Worm (Caenorhabditis elegans) whole organism, young adult: ENCODE results near the gene sur-5.

Source experiments
- B0019.2 ChIP-seq: fragments of 200-800 bp; sonication (Bioruptor generic); conservative IDR thresholded peaks from 2 replicates; pipeline ENCODE4 v1.3.6; 2022; ENCODE audit warnings: missing genetic modification reagents, missing genetic modification characterization, missing compliant biosample characterization
- C06A6.2 ChIP-seq: fragments of 200-800 bp; sonication (Bioruptor generic); conservative IDR thresholded peaks from 2 replicates; pipeline ENCODE4 v1.3.6; 2022; ENCODE audit warnings: missing genetic modification characterization, missing compliant biosample characterization
- F55B11.4 ChIP-seq: sonication (generic microtip); optimal IDR thresholded peaks from 2 replicates; lab custom pipeline; 2016; ENCODE audit warnings: missing compliant biosample characterization, missing genetic modification characterization, borderline replicate concordance; ENCODE audit not compliant: insufficient read depth
- Y53F4B.3 ChIP-seq: fragments of 200-800 bp; sonication (Bioruptor generic); IDR thresholded peaks from 2 replicates; pipeline ENCODE4 v1.3.6; 2022; ENCODE audit warnings: missing genetic modification reagents, missing genetic modification characterization, missing compliant biosample characterization
- Y53G8AR.9 ChIP-seq: fragments of 200-800 bp; sonication (Bioruptor generic); conservative IDR thresholded peaks from 2 replicates; pipeline ENCODE4 v1.3.6; 2022; ENCODE audit warnings: missing genetic modification reagents, missing genetic modification characterization, missing compliant biosample characterization
- Y56A3A.18 ChIP-seq: fragments of 200-800 bp; sonication (Bioruptor generic); IDR thresholded peaks from 2 replicates; pipeline ENCODE4 v1.3.6; 2022; ENCODE audit warnings: missing genetic modification reagents, missing genetic modification characterization, missing compliant biosample characterization
- ama-1 ChIP-seq, 3 experiments: fragments of 150-350 bp in 1 of 3; sonication (generic microtip) in 2 of 3; optimal IDR thresholded peaks; 2 replicates each; lab custom pipeline; 2014 to 2018; ENCODE audit warnings: missing biosample characterization in 2 of 3, missing genetic modification characterization in 2 of 3, missing genetic modification reagents in 2 of 3
- aptf-2 ChIP-seq: fragments of 200-800 bp; sonication (Bioruptor generic); conservative IDR thresholded peaks from 2 replicates; pipeline ENCODE4 v1.3.6; 2022; ENCODE audit warnings: missing genetic modification reagents, missing genetic modification characterization, missing compliant biosample characterization
- atf-7 ChIP-seq: sonication (generic microtip); optimal IDR thresholded peaks from 2 replicates; lab custom pipeline; 2017; ENCODE audit warnings: mild to moderate bottlenecking, missing genetic modification characterization, missing compliant biosample characterization
- athp-1 ChIP-seq: sonication (generic microtip); optimal IDR thresholded peaks from 2 replicates; lab custom pipeline; 2017; ENCODE audit warnings: mild to moderate bottlenecking, missing genetic modification characterization, missing compliant biosample characterization
- attf-3 ChIP-seq: fragments of 200-800 bp; sonication (Bioruptor generic); conservative IDR thresholded peaks from 2 replicates; pipeline ENCODE4 v1.3.6; 2022; ENCODE audit warnings: missing genetic modification reagents, missing genetic modification characterization, missing compliant biosample characterization
- attf-6 ChIP-seq: fragments of 200-800 bp; sonication (Bioruptor generic); IDR thresholded peaks from 2 replicates; pipeline ENCODE4 v1.3.6; 2022; ENCODE audit warnings: missing genetic modification reagents, missing genetic modification characterization, missing compliant biosample characterization
- bed-2 ChIP-seq: fragments of 200-800 bp; sonication (Bioruptor generic); IDR thresholded peaks from 2 replicates; pipeline ENCODE4 v1.3.6; 2022; ENCODE audit warnings: missing genetic modification reagents, missing genetic modification characterization, missing compliant biosample characterization
- ccch-3 ChIP-seq: fragments of 200-800 bp; sonication (Bioruptor generic); optimal IDR thresholded peaks from 2 replicates; lab custom pipeline; 2018; ENCODE audit warnings: mild to moderate bottlenecking, missing genetic modification characterization, missing compliant biosample characterization
- ceh-100 ChIP-seq: fragments of 200-800 bp; sonication (Bioruptor generic); IDR thresholded peaks from 2 replicates; pipeline ENCODE4 v1.3.6; 2022; ENCODE audit warnings: missing genetic modification reagents, missing genetic modification characterization, missing compliant biosample characterization
- ceh-27 ChIP-seq: fragments of 200-800 bp; sonication (Bioruptor generic); optimal IDR thresholded peaks from 2 replicates; lab custom pipeline; 2018; ENCODE audit warnings: mild to moderate bottlenecking, missing genetic modification characterization, moderate library complexity, missing compliant biosample characterization
- chd-7 ChIP-seq: sonication (generic microtip); optimal IDR thresholded peaks from 2 replicates; lab custom pipeline; 2016; ENCODE audit warnings: mild to moderate bottlenecking, missing genetic modification characterization, moderate library complexity, missing compliant biosample characterization
- dox-1 ChIP-seq: fragments of 200-800 bp; sonication (Bioruptor generic); IDR thresholded peaks from 2 replicates; pipeline ENCODE4 v1.3.6; 2022; ENCODE audit warnings: missing genetic modification reagents, missing genetic modification characterization, missing compliant biosample characterization
- dpff-1 ChIP-seq: sonication (generic microtip); optimal IDR thresholded peaks from 2 replicates; lab custom pipeline; 2017; ENCODE audit warnings: mild to moderate bottlenecking, missing genetic modification characterization, missing compliant biosample characterization
- efl-1 ChIP-seq: fragments of 150-350 bp; optimal IDR thresholded peaks from 2 replicates; lab custom pipeline; 2014; ENCODE audit warnings: missing biosample characterization, missing genetic modification reagents, missing genetic modification characterization
- egl-18 ChIP-seq: fragments of 200-800 bp; sonication (Bioruptor generic); IDR thresholded peaks from 2 replicates; pipeline ENCODE4 v1.3.6; 2022; ENCODE audit warnings: missing genetic modification reagents, missing genetic modification characterization, missing compliant biosample characterization
- egl-44 ChIP-seq: fragments of 200-800 bp; sonication (Bioruptor generic); IDR thresholded peaks from 2 replicates; pipeline ENCODE4 v1.3.6; 2022; ENCODE audit warnings: missing genetic modification reagents, missing genetic modification characterization, missing compliant biosample characterization
- fkh-3 ChIP-seq: sonication (generic microtip); optimal IDR thresholded peaks from 2 replicates; lab custom pipeline; 2016; ENCODE audit warnings: mild to moderate bottlenecking, missing genetic modification characterization, missing compliant biosample characterization
- him-1 ChIP-seq: sonication (generic microtip); optimal IDR thresholded peaks from 2 replicates; lab custom pipeline; 2016; ENCODE audit warnings: missing genotype, missing genetic modification reagents, missing genetic modification characterization, missing compliant biosample characterization
- hlh-12 ChIP-seq: sonication (generic microtip); optimal IDR thresholded peaks from 2 replicates; lab custom pipeline; 2016; ENCODE audit warnings: missing genetic modification characterization, missing compliant biosample characterization
- hmg-1.2 ChIP-seq: fragments of 200-800 bp; sonication (Bioruptor generic); IDR thresholded peaks from 2 replicates; pipeline ENCODE4 v1.3.6; 2022; ENCODE audit warnings: missing genetic modification reagents, missing genetic modification characterization, missing compliant biosample characterization
- let-526 ChIP-seq: fragments of 200-800 bp; sonication (Bioruptor generic); IDR thresholded peaks from 2 replicates; pipeline ENCODE4 v1.3.6; 2022; ENCODE audit warnings: missing genetic modification reagents, missing genetic modification characterization, missing compliant biosample characterization
- let-607 ChIP-seq, 2 experiments: fragments of 200-800 bp in 1 of 2; sonication (Bioruptor generic) in 1 of 2; sonication (generic microtip) in 1 of 2; optimal IDR thresholded peaks; 2 replicates each; lab custom pipeline; 2016 to 2018; ENCODE audit warnings: mild to moderate bottlenecking in 2 of 2, missing compliant biosample characterization in 2 of 2, missing genetic modification characterization in 2 of 2, moderate library complexity in 2 of 2, missing genotype in 1 of 2
- lin-54 ChIP-seq: fragments of 200-800 bp; sonication (Bioruptor generic); optimal IDR thresholded peaks from 2 replicates; lab custom pipeline; 2018; ENCODE audit warnings: mild to moderate bottlenecking, missing genetic modification characterization, missing compliant biosample characterization
- lsl-1 ChIP-seq: fragments of 200-800 bp; sonication (Bioruptor generic); optimal IDR thresholded peaks from 2 replicates; lab custom pipeline; 2018; ENCODE audit warnings: mild to moderate bottlenecking, missing genetic modification characterization, moderate library complexity, missing compliant biosample characterization
- madf-3 ChIP-seq: fragments of 200-800 bp; sonication (Bioruptor generic); IDR thresholded peaks from 2 replicates; pipeline ENCODE4 v1.3.6; 2022; ENCODE audit warnings: missing genetic modification reagents, missing genetic modification characterization, missing compliant biosample characterization
- mxl-1 ChIP-seq: sonication (generic microtip); optimal IDR thresholded peaks from 2 replicates; lab custom pipeline; 2016; ENCODE audit warnings: missing genetic modification characterization, missing compliant biosample characterization
- nfyb-1 ChIP-seq: fragments of 200-800 bp; sonication (Bioruptor generic); IDR thresholded peaks from 2 replicates; pipeline ENCODE4 v1.3.6; 2022; ENCODE audit warnings: missing genetic modification reagents, missing genetic modification characterization, missing compliant biosample characterization
- nhr-90 ChIP-seq: sonication (generic microtip); optimal IDR thresholded peaks from 2 replicates; lab custom pipeline; 2016; ENCODE audit warnings: missing genotype, mild to moderate bottlenecking, missing genetic modification characterization, missing compliant biosample characterization
- sdz-38 ChIP-seq: sonication (generic microtip); optimal IDR thresholded peaks from 2 replicates; lab custom pipeline; 2016; ENCODE audit warnings: missing genotype, missing genetic modification characterization, missing compliant biosample characterization
- sea-2 ChIP-seq: fragments of 200-800 bp; sonication (Bioruptor generic); IDR thresholded peaks from 2 replicates; pipeline ENCODE4 v1.3.6; 2022; ENCODE audit warnings: missing genetic modification characterization, missing compliant biosample characterization
- snpc-3.4 ChIP-seq: sonication (generic microtip); optimal IDR thresholded peaks from 2 replicates; lab custom pipeline; 2017; ENCODE audit warnings: missing genetic modification characterization, mild to moderate bottlenecking, missing compliant biosample characterization, antibody characterized with exemption, moderate library complexity, missing genotype, missing genetic modification reagents
- snpc-4 ChIP-seq, 5 experiments: fragments of 150-350 bp in 1 of 5; sonication (generic microtip) in 4 of 5; optimal IDR thresholded peaks; 2 replicates each; lab custom pipeline; 2014 to 2018; ENCODE audit warnings: missing genetic modification characterization in 5 of 5, missing biosample characterization in 3 of 5, antibody characterized with exemption in 2 of 5, mild to moderate bottlenecking in 2 of 5, missing compliant biosample characterization in 2 of 5, missing genotype in 2 of 5, moderate library complexity in 2 of 5, missing genetic modification reagents in 1 of 5
- somi-1 ChIP-seq: fragments of 200-800 bp; sonication (Bioruptor generic); optimal IDR thresholded peaks from 2 replicates; lab custom pipeline; 2018; ENCODE audit warnings: mild to moderate bottlenecking, missing genetic modification characterization, missing compliant biosample characterization
- unc-130 ChIP-seq: sonication (generic microtip); optimal IDR thresholded peaks from 2 replicates; lab custom pipeline; 2016; ENCODE audit warnings: missing genetic modification reagents, missing genetic modification characterization, missing compliant biosample characterization
- xnd-1 ChIP-seq: sonication (generic microtip); optimal IDR thresholded peaks from 2 replicates; lab custom pipeline; 2016; ENCODE audit warnings: missing genotype, missing genetic modification reagents, missing genetic modification characterization, missing compliant biosample characterization
- zfh-2 ChIP-seq: fragments of 200-800 bp; sonication (Bioruptor generic); conservative IDR thresholded peaks from 2 replicates; pipeline ENCODE4 v1.3.6; 2022; ENCODE audit warnings: missing genetic modification reagents, missing genetic modification characterization, missing compliant biosample characterization
- zim-3 ChIP-seq: sonication (generic microtip); optimal IDR thresholded peaks from 2 replicates; lab custom pipeline; 2017; ENCODE audit warnings: mild to moderate bottlenecking, missing genetic modification characterization, moderate library complexity, missing compliant biosample characterization
- ztf-18 ChIP-seq: sonication (generic microtip); optimal IDR thresholded peaks from 2 replicates; lab custom pipeline; 2016; ENCODE audit warnings: missing genotype, mild to moderate bottlenecking, missing genetic modification characterization, missing compliant biosample characterization
- ztf-25 ChIP-seq: fragments of 200-800 bp; sonication (Bioruptor generic); IDR thresholded peaks from 2 replicates; pipeline ENCODE4 v1.3.6; 2022; ENCODE audit warnings: missing genetic modification reagents, missing genetic modification characterization, missing compliant biosample characterization
- ztf-3 ChIP-seq: fragments of 200-800 bp; sonication (Bioruptor generic); optimal IDR thresholded peaks from 2 replicates; lab custom pipeline; 2018; ENCODE audit warnings: mild to moderate bottlenecking, missing genetic modification characterization, missing compliant biosample characterization
- ztf-6 ChIP-seq: fragments of 200-800 bp; sonication (Bioruptor generic); IDR thresholded peaks from 2 replicates; pipeline ENCODE4 v1.3.6; 2022; ENCODE audit warnings: missing genetic modification reagents, missing genetic modification characterization, missing compliant biosample characterization

Gene sur-5

DNA sequence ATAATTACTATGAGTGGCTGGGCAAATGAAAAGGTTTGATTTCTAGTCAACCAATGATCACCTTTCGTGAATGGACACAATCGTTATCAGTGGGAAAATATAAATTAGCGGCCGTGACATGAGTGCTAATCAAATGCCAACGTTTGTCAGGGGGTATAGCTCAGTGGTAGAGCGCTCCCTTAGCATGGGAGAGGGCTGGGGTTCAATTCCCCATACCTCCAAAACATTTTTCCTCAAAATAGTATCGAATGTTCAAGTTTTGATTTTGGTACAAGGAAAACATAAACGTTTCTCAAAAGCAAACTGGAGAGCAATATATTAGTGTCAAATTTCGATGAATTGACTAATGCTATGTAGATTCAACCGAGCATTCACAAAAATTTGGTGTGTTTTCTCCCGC, 18.2 kb upstream of the sur-5 start (continued):
- TF ChIP-seq lin-54 (no peak), B0019.2 (GFP tag; lab: Robert Waterston, UW) (no peak), aptf-2 (GFP tag; lab: Robert Waterston, UW) (no peak), nfyb-1 (GFP tag; lab: Robert Waterston, UW) (peak; percentile 75), xnd-1 (tag; lab: Kevin White, UChicago) (no peak), mxl-1 (peak; percentile 66), dpff-1 (tag; lab: Kevin White, UChicago) (no peak), attf-6 (GFP tag; lab: Robert Waterston, UW) (0 out of 2 replicates have a peak, but pooled peaks have one; percentile 47), snpc-3.4 (peak; percentile 83), efl-1 (GFP tag; lab: Kevin White, UChicago) (no peak), fkh-3 (tag; lab: Kevin White, UChicago) (peak; percentile 14), hlh-12 (tag; lab: Kevin White, UChicago) (no peak), zfh-2 (GFP tag; lab: Robert Waterston, UW) (no peak), egl-44 (GFP tag; lab: Robert Waterston, UW) (peak; percentile 75), ztf-3 (GFP tag; lab: Kevin White, UChicago) (no peak), ztf-25 (GFP tag; lab: Robert Waterston, UW) (peak; percentile 71; the same call in 1 of the 2 replicates), madf-3 (0 out of 2 replicates have a peak, but pooled peaks have one; percentile 63), atf-7 (tag; lab: Kevin White, UChicago) (peak; percentile 40), let-526 (GFP tag; lab: Robert Waterston, UW) (no peak), ccch-3 (GFP tag; lab: Kevin White, UChicago) (no peak), ceh-27 (GFP tag; lab: Kevin White, UChicago) (peak; percentile 11), ceh-100 (GFP tag; lab: Robert Waterston, UW) (no peak), F55B11.4 (tag; lab: Kevin White, UChicago) (no peak), lsl-1 (GFP tag; lab: Kevin White, UChicago) (no peak), Y53F4B.3 (GFP tag; lab: Robert Waterston, UW) (no peak), ama-1 (optimal IDR thresholded peaks at IDR 0.05; lab: Kevin White, UChicago) (no peak), ama-1 (GFP tag; optimal IDR thresholded peaks at IDR 0.05; lab: Kevin White, UChicago) (peak in 1 of 2 experiments; percentile 25), bed-2 (GFP tag; lab: Robert Waterston, UW) (no peak), Y56A3A.18 (GFP tag; lab: Robert Waterston, UW) (peak; percentile 82), C06A6.2 (no peak), somi-1 (GFP tag; lab: Kevin White, UChicago) (peak; percentile 14), Y53G8AR.9 (no peak), let-607 (tag; optimal IDR thresholded peaks at IDR 0.05; lab: Kevin White, UChicago) (peak in 1 of 2 experiments; percentile 8), athp-1 (tag; lab: Kevin White, UChicago) (peak; percentile 60), ztf-18 (tag; lab: Kevin White, UChicago) (peak; percentile 61), chd-7 (tag; lab: Kevin White, UChicago) (peak; percentile 67), hmg-1.2 (GFP tag; lab: Robert Waterston, UW) (peak; percentile 71), attf-3 (GFP tag; lab: Robert Waterston, UW) (no peak), snpc-4 (GFP tag; optimal IDR thresholded peaks at IDR 0.05; lab: Kevin White, UChicago) (peak; percentile 77), snpc-4 (tag; optimal IDR thresholded peaks at IDR 0.05; lab: Kevin White, UChicago) (peak in 3 of 4 experiments; percentile 62 to 80 (median 79)), him-1 (tag; lab: Kevin White, UChicago) (peak; percentile 80), nhr-90 (tag; lab: Kevin White, UChicago) (peak; percentile 81), dox-1 (GFP tag; lab: Robert Waterston, UW) (no peak; the same call in 1 of the 2 replicates), egl-18 (GFP tag; lab: Robert Waterston, UW) (no peak), unc-130 (no peak), ztf-6 (no peak), sea-2 (no peak), sdz-38 (tag; lab: Kevin White, UChicago) (no peak), zim-3 (tag; lab: Kevin White, UChicago) (peak; percentile 6)
